Fruit fly (Drosophila melanogaster) whole organism, prepupa: ENCODE measurements around the gene Ktl.

ENCODE experiments used
- Blimp-1 ChIP-seq: fragments of 200-800 bp; sonication (Bioruptor generic); optimal IDR thresholded peaks from 3 replicates; lab custom pipeline; 2017; ENCODE audit warnings: missing biosample characterization, missing genetic modification characterization, mild to moderate bottlenecking, moderate library complexity, missing genetic modification reagents
- CG10669 ChIP-seq: fragments of 200-800 bp; sonication (Bioruptor generic); optimal IDR thresholded peaks from 3 replicates; lab custom pipeline; 2018; ENCODE audit warnings: missing biosample characterization, mild to moderate bottlenecking, missing genetic modification characterization, moderate library complexity
- CG11294 ChIP-seq: fragments of 200-800 bp; sonication (Bioruptor generic); IDR thresholded peaks from 2 replicates; pipeline ENCODE4 v1.3.6; 2022; ENCODE audit warnings: missing biosample characterization, missing genetic modification characterization
- CG3032 ChIP-seq: fragments of 200-800 bp; optimal IDR thresholded peaks from 2 replicates; lab custom pipeline; 2019; ENCODE audit warnings: missing biosample characterization, mild to moderate bottlenecking, missing genetic modification characterization, moderate library complexity
- CG6854 ChIP-seq: fragments of 200-800 bp; sonication (Bioruptor generic); optimal IDR thresholded peaks from 2 replicates; lab custom pipeline; 2017; ENCODE audit warnings: missing biosample characterization, mild to moderate bottlenecking, missing genetic modification characterization
- CG8119 ChIP-seq: fragments of 200-800 bp; sonication (Bioruptor generic); IDR thresholded peaks from 3 replicates; pipeline ENCODE4 v1.3.6; 2022; ENCODE audit warnings: missing biosample characterization, missing genetic modification characterization
- Eip75B ChIP-seq: fragments of 200-800 bp; sonication (Bioruptor generic); optimal IDR thresholded peaks from 3 replicates; lab custom pipeline; 2016; ENCODE audit warnings: missing biosample characterization, missing genetic modification characterization
- Ets96B ChIP-seq: fragments of 200-800 bp; optimal IDR thresholded peaks from 2 replicates; lab custom pipeline; 2019; ENCODE audit warnings: missing biosample characterization, mild to moderate bottlenecking, missing genetic modification characterization, moderate library complexity
- Met ChIP-seq: fragments of 200-800 bp; sonication (Bioruptor generic); optimal IDR thresholded peaks from 3 replicates; lab custom pipeline; 2016; ENCODE audit warnings: missing biosample characterization, missing genetic modification characterization
- OdsH ChIP-seq: fragments of 200-800 bp; sonication (Bioruptor generic); optimal IDR thresholded peaks from 3 replicates; lab custom pipeline; 2016; ENCODE audit warnings: missing biosample characterization, missing genetic modification characterization
- Sox15 ChIP-seq: fragments of 200-800 bp; sonication (Bioruptor generic); optimal IDR thresholded peaks from 3 replicates; lab custom pipeline; 2016; ENCODE audit warnings: missing biosample characterization, missing genetic modification characterization
- achi ChIP-seq: fragments of 200-800 bp; sonication (Bioruptor generic); optimal IDR thresholded peaks from 3 replicates; lab custom pipeline; 2016; ENCODE audit warnings: missing biosample characterization, missing genetic modification characterization
- acj6 ChIP-seq: fragments of 200-800 bp; sonication (Bioruptor generic); optimal IDR thresholded peaks from 3 replicates; lab custom pipeline; 2016; ENCODE audit warnings: missing biosample characterization, missing genetic modification characterization
- cyc ChIP-seq: fragments of 200-800 bp; sonication (Bioruptor generic); optimal IDR thresholded peaks from 3 replicates; lab custom pipeline; 2016; ENCODE audit warnings: missing biosample characterization, missing genetic modification characterization
- dac ChIP-seq: fragments of 200-800 bp; sonication (Bioruptor generic); optimal IDR thresholded peaks from 2 replicates; lab custom pipeline; 2017; ENCODE audit warnings: missing biosample characterization, mild to moderate bottlenecking, missing genetic modification characterization
- dsx ChIP-seq: fragments of 200-800 bp; optimal IDR thresholded peaks from 3 replicates; lab custom pipeline; 2019; ENCODE audit warnings: missing biosample characterization, mild to moderate bottlenecking, missing genetic modification characterization, moderate library complexity; ENCODE audit not compliant: poor library complexity, severe bottlenecking
- eg ChIP-seq: fragments of 200-800 bp; sonication (Bioruptor generic); IDR thresholded peaks from 3 replicates; pipeline ENCODE4 v1.3.6; 2022; ENCODE audit warnings: missing biosample characterization, missing genetic modification characterization
- esn ChIP-seq: fragments of 200-800 bp; sonication (Bioruptor generic); optimal IDR thresholded peaks from 2 replicates; lab custom pipeline; 2016; ENCODE audit warnings: missing biosample characterization, mild to moderate bottlenecking, missing genetic modification characterization, moderate library complexity
- fd85E ChIP-seq: fragments of 200-800 bp; sonication (Bioruptor generic); optimal IDR thresholded peaks from 3 replicates; lab custom pipeline; 2016; ENCODE audit warnings: missing biosample characterization, missing genetic modification characterization
- ss ChIP-seq, 2 experiments: fragments of 200-800 bp; sonication (Bioruptor generic); optimal IDR thresholded peaks; 2 replicates in 1 of 2; 3 replicates in 1 of 2; lab custom pipeline; 2017 to 2018; ENCODE audit warnings: mild to moderate bottlenecking in 2 of 2, missing biosample characterization in 2 of 2, missing genetic modification characterization in 2 of 2, moderate library complexity in 1 of 2
- svp ChIP-seq: fragments of 200-800 bp; sonication (Bioruptor generic); peaks from one replicate; lab custom pipeline; 2016; ENCODE audit warnings: missing biosample characterization, missing genetic modification characterization

Gene Ktl

DNA sequence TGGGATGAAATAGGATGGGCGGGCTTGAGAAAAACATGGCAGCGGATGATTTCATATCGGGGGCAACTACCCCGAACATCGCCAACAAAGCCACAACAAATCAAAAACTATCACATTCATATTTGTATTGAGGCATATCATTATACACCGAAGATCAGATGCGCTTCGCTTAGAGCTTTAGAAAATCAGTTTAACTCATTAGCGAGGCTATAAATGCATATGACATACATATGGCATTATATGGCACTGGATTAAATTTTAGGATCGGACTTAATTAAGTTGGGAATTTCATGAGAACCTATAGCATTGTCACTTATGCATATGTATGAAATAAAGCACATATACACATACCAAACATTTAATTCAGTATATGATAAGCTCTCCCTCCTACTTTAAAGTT is 50.8 kb downstream of the Ktl start:
- TF ChIP-seq cyc (GFP tag; lab: Kevin White, UChicago) (no peak), Ets96B (tag; lab: Kevin White, UChicago) (no peak), CG8119 (GFP tag; lab: Robert Waterston, UW) (no peak), acj6 (GFP tag; lab: Kevin White, UChicago) (no peak), eg (GFP tag; lab: Robert Waterston, UW) (no peak), esn (GFP tag; lab: Kevin White, UChicago) (no peak), dac (GFP tag; lab: Kevin White, UChicago) (no peak)

DNA sequence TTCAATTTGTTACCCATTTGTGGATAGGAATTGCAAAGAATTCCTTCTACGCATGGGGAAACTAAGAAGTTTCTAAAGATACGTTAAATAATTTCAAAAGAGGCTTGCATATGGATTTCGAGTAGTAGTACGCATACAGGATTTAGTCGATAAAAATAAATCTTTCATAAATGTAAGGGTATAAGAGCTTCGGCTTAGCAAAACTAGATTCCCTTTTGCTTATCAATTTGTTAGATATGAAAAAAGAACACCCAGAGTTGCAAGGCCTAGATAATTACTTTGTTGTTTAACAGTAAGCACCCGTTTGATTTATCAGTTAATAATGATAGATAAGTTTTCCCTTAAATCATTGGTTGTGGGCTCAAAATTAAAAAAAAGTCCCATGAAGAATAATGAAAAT is 51.6 kb downstream of the Ktl start:
- TF ChIP-seq OdsH (GFP tag; lab: Kevin White, UChicago) (no peak), fd85E (GFP tag; lab: Kevin White, UChicago) (no peak), CG6854 (GFP tag; lab: Kevin White, UChicago) (no peak), achi (GFP tag; lab: Kevin White, UChicago) (no peak), Eip75B (GFP tag; lab: Kevin White, UChicago) (no peak), CG11294 (GFP tag; lab: Robert Waterston, UW) (no peak), CG3032 (tag; lab: Kevin White, UChicago) (no peak), Sox15 (no peak), ss (GFP tag; optimal IDR thresholded peaks at IDR 0.05; lab: Kevin White, UChicago) (no peak), Met (no peak), eg (GFP tag; lab: Robert Waterston, UW) (no peak), svp (no peak), Blimp-1 (GFP tag; lab: Kevin White, UChicago) (no peak), dsx (no peak), cyc (GFP tag; lab: Kevin White, UChicago) (no peak), CG10669 (GFP tag; lab: Kevin White, UChicago) (no peak)
